Fruit fly (Drosophila melanogaster) whole organism, prepupa: ENCODE data around the gene CG8461.

Source experiments
- CG10669 ChIP-seq: fragments of 200-800 bp; sonication (Bioruptor generic); optimal IDR thresholded peaks from 3 replicates; lab custom pipeline; 2018; ENCODE audit warnings: missing biosample characterization, mild to moderate bottlenecking, missing genetic modification characterization, moderate library complexity
- CG31627 ChIP-seq: fragments of 200-800 bp; sonication (Bioruptor generic); optimal IDR thresholded peaks from 3 replicates; lab custom pipeline; 2016; ENCODE audit warnings: missing biosample characterization, missing genetic modification characterization
- CG8319 ChIP-seq: fragments of 200-800 bp; sonication (Bioruptor generic); optimal IDR thresholded peaks from 3 replicates; lab custom pipeline; 2016; ENCODE audit warnings: missing biosample characterization, missing genetic modification characterization
- dsx ChIP-seq: fragments of 200-800 bp; optimal IDR thresholded peaks from 3 replicates; lab custom pipeline; 2019; ENCODE audit warnings: missing biosample characterization, mild to moderate bottlenecking, missing genetic modification characterization, moderate library complexity; ENCODE audit not compliant: poor library complexity, severe bottlenecking
- svp ChIP-seq: fragments of 200-800 bp; sonication (Bioruptor generic); peaks from one replicate; lab custom pipeline; 2016; ENCODE audit warnings: missing biosample characterization, missing genetic modification characterization
- topi ChIP-seq: fragments of 200-800 bp; sonication (Bioruptor generic); optimal IDR thresholded peaks from 3 replicates; lab custom pipeline; 2016; ENCODE audit warnings: missing biosample characterization, missing genetic modification characterization
- vri ChIP-seq: fragments of 200-800 bp; sonication (Bioruptor generic); optimal IDR thresholded peaks from 3 replicates; lab custom pipeline; 2016; ENCODE audit warnings: missing biosample characterization, mild to moderate bottlenecking, missing genetic modification characterization

DNA sequence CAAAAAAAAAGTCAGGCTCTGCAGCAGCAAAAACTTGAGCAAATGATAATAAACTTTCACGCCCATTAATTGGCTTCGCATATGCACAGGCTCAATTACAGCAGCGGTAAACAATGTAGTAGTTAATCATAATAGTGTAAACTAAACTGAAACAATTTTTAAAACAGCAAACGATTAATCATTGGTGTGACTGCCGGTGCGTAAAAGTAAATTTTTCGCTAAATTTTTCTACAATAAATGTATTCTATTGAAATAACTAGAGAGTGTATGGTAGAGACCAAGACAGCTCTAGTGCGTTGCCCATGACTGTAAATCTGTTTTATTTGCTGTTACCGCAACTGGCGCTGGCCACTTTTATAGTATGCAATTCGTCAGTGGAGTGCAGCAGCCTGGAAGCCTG, 15.4 kb downstream of the CG8461 start:
- TF ChIP-seq CG8319: peak; percentile 56
- TF ChIP-seq vri (GFP tag; lab: Kevin White, UChicago): no peak
- TF ChIP-seq CG31627: peak; percentile 54
- peak; percentile 44 for TF ChIP-seq topi (GFP tag; lab: Kevin White, UChicago)
- TF ChIP-seq svp: peak; percentile 86
- TF ChIP-seq dsx: peak; percentile 53
- TF ChIP-seq CG10669 (GFP tag; lab: Kevin White, UChicago): peak; percentile 54
